Fruit fly (Drosophila melanogaster): ENCODE data around the gene TotE.

Gene TotE

dm6 chr2L:19941352-19941851 lies 28.1 kb upstream of the TotE start:
- TF ChIP-seq usp (GFP tag; optimal IDR thresholded peaks at IDR 0.05) (no peak), Dll (optimal IDR thresholded peaks at IDR 0.05) (no peak), psq (optimal IDR thresholded peaks at IDR 0.05) (no peak), CG8478 (optimal IDR thresholded peaks at IDR 0.05) (no peak), EcR (GFP tag; optimal IDR thresholded peaks at IDR 0.05) (no peak), pan (optimal IDR thresholded peaks at IDR 0.05) (no peak)

- TF ChIP-seq psq (optimal IDR thresholded peaks at IDR 0.05) (no peak), usp (GFP tag; optimal IDR thresholded peaks at IDR 0.05) (no peak), EcR (GFP tag; optimal IDR thresholded peaks at IDR 0.05) (no peak), CG8478 (optimal IDR thresholded peaks at IDR 0.05) (no peak), pan (optimal IDR thresholded peaks at IDR 0.05) (no peak), Dll (optimal IDR thresholded peaks at IDR 0.05) (no peak)
Measured at dm6 chr2L:19940036-19940435, 26.7 kb upstream of the TotE start.

- TF ChIP-seq pan (optimal IDR thresholded peaks at IDR 0.05), result no peak
- no peak for TF ChIP-seq psq (optimal IDR thresholded peaks at IDR 0.05)
- no peak for TF ChIP-seq usp (GFP tag; optimal IDR thresholded peaks at IDR 0.05)
- TF ChIP-seq Dll (optimal IDR thresholded peaks at IDR 0.05), result no peak
- TF ChIP-seq CG8478 (optimal IDR thresholded peaks at IDR 0.05), result no peak
- TF ChIP-seq EcR (GFP tag; optimal IDR thresholded peaks at IDR 0.05), result no peak
Measured at dm6 chr2L:19937804-19938461, 24.6 kb upstream of the TotE start.

- TF ChIP-seq Dll (optimal IDR thresholded peaks at IDR 0.05), result no peak
- no peak for TF ChIP-seq EcR (GFP tag; optimal IDR thresholded peaks at IDR 0.05)
- TF ChIP-seq psq (optimal IDR thresholded peaks at IDR 0.05), result no peak
Measured at dm6 chr2L:19935085-19935846, 21.9 kb upstream of the TotE start.

- no peak for TF ChIP-seq EcR (GFP tag; optimal IDR thresholded peaks at IDR 0.05)
- TF ChIP-seq usp (GFP tag; optimal IDR thresholded peaks at IDR 0.05), result no peak
- no peak for TF ChIP-seq CG8478 (optimal IDR thresholded peaks at IDR 0.05)
- no peak for TF ChIP-seq Dll (optimal IDR thresholded peaks at IDR 0.05)
- no peak for TF ChIP-seq pan (optimal IDR thresholded peaks at IDR 0.05)
- TF ChIP-seq psq (optimal IDR thresholded peaks at IDR 0.05), result no peak
Measured at dm6 chr2L:19932523-19932922, 19.2 kb upstream of the TotE start.

dm6 chr2L:19930102-19930501 lies 16.8 kb upstream of the TotE start:
- TF ChIP-seq pan (optimal IDR thresholded peaks at IDR 0.05) (no peak), CG8478 (optimal IDR thresholded peaks at IDR 0.05) (no peak), psq (optimal IDR thresholded peaks at IDR 0.05) (no peak), EcR (GFP tag; optimal IDR thresholded peaks at IDR 0.05) (no peak), Dll (optimal IDR thresholded peaks at IDR 0.05) (no peak), usp (GFP tag; optimal IDR thresholded peaks at IDR 0.05) (no peak)

dm6 chr2L:19923786-19924185 lies 10.5 kb upstream of the TotE start:
- TF ChIP-seq psq (optimal IDR thresholded peaks at IDR 0.05), result no peak
- TF ChIP-seq CG8478 (optimal IDR thresholded peaks at IDR 0.05), result no peak
- TF ChIP-seq Dll (optimal IDR thresholded peaks at IDR 0.05), result no peak
- no peak for TF ChIP-seq pan (optimal IDR thresholded peaks at IDR 0.05)
- TF ChIP-seq EcR (GFP tag; optimal IDR thresholded peaks at IDR 0.05), result no peak
- no peak for TF ChIP-seq usp (GFP tag; optimal IDR thresholded peaks at IDR 0.05)

dm6 chr2L:19917860-19918259 lies 4.5 kb upstream of the TotE start:
- TF ChIP-seq EcR (GFP tag; optimal IDR thresholded peaks at IDR 0.05) (no peak), pan (optimal IDR thresholded peaks at IDR 0.05) (no peak), usp (GFP tag; optimal IDR thresholded peaks at IDR 0.05) (no peak), Dll (optimal IDR thresholded peaks at IDR 0.05) (no peak), psq (optimal IDR thresholded peaks at IDR 0.05) (no peak), CG8478 (optimal IDR thresholded peaks at IDR 0.05) (no peak)

dm6 chr2L:19916982-19917381 lies 3.7 kb upstream of the TotE start:
- TF ChIP-seq pan (optimal IDR thresholded peaks at IDR 0.05) (no peak), EcR (GFP tag; optimal IDR thresholded peaks at IDR 0.05) (no peak), psq (optimal IDR thresholded peaks at IDR 0.05) (no peak), CG8478 (optimal IDR thresholded peaks at IDR 0.05) (no peak), usp (GFP tag; optimal IDR thresholded peaks at IDR 0.05) (no peak)

dm6 chr2L:19915195-19915594 lies 1.9 kb upstream of the TotE start:
- TF ChIP-seq Dll (optimal IDR thresholded peaks at IDR 0.05), result no peak
- TF ChIP-seq EcR (GFP tag; optimal IDR thresholded peaks at IDR 0.05), result no peak
- no peak for TF ChIP-seq psq (optimal IDR thresholded peaks at IDR 0.05)
- no peak for TF ChIP-seq usp (GFP tag; optimal IDR thresholded peaks at IDR 0.05)
- TF ChIP-seq CG8478 (optimal IDR thresholded peaks at IDR 0.05), result no peak
- no peak for TF ChIP-seq pan (optimal IDR thresholded peaks at IDR 0.05)

dm6 chr2L:19912277-19912676 lies 1.0 kb downstream of the TotE start, which contains the start of gene TotF:
Gene TotF (minus strand): TSS chr2L:19912377.
- no peak for TF ChIP-seq EcR (GFP tag; optimal IDR thresholded peaks at IDR 0.05)
- no peak for TF ChIP-seq usp (GFP tag; optimal IDR thresholded peaks at IDR 0.05)
- no peak for TF ChIP-seq psq (optimal IDR thresholded peaks at IDR 0.05)
- TF ChIP-seq Dll (optimal IDR thresholded peaks at IDR 0.05), result no peak
- no peak for TF ChIP-seq CG8478 (optimal IDR thresholded peaks at IDR 0.05)
- no peak for TF ChIP-seq pan (optimal IDR thresholded peaks at IDR 0.05)

- TF ChIP-seq usp (GFP tag; optimal IDR thresholded peaks at IDR 0.05) (no peak), EcR (GFP tag; optimal IDR thresholded peaks at IDR 0.05) (no peak), psq (optimal IDR thresholded peaks at IDR 0.05) (no peak), pan (optimal IDR thresholded peaks at IDR 0.05) (no peak), CG8478 (optimal IDR thresholded peaks at IDR 0.05) (no peak), Dll (optimal IDR thresholded peaks at IDR 0.05) (no peak)
Measured at dm6 chr2L:19907784-19908183, 5.5 kb downstream of the TotE start.

Measured in whole organism.